Worm (Caenorhabditis elegans): ENCODE data around the gene M163.10.

DNA sequence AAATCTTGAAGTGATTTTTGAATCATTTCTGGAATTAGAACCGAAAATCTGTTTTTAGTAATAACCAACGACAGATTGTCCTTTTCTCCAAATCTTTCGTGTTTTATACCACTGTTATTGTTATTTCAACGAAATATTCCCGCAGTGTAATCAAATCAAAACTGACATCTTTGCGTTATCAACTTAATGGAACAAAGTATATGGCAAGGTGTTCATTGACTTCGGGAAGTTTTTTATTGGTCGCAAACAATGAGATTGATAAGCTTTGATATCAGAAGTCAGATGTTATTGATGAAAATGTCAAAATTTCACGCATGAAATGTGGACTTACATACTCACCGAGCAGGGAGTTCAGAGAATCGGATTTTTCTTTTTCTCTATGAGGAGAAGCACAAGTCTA, 46.1 kb upstream of the M163.10 start, which contains the start of gene F23D12.11:
- no peak for TF ChIP-seq dao-5 (tag; optimal IDR thresholded peaks at IDR 0.05)
- TF ChIP-seq him-1 (tag; optimal IDR thresholded peaks at IDR 0.05): no peak
